Fruit fly (Drosophila melanogaster) whole organism, embryonic: Measurements from ENCODE around the gene wek.

Experiments used
- CG13424 ChIP-seq: fragments of 200-800 bp; sonication (Bioruptor generic); optimal IDR thresholded peaks from 2 replicates; lab custom pipeline; 2019; ENCODE audit warnings: missing biosample characterization, mild to moderate bottlenecking, missing genetic modification characterization, moderate library complexity
- CG2202 ChIP-seq: fragments of 200-800 bp; sonication (Bioruptor generic); optimal IDR thresholded peaks from 2 replicates; lab custom pipeline; 2018; ENCODE audit warnings: missing biosample characterization, mild to moderate bottlenecking, missing genetic modification characterization
- CG6683 ChIP-seq: fragments of 200-800 bp; sonication (Bioruptor generic); optimal IDR thresholded peaks from 2 replicates; lab custom pipeline; 2017; ENCODE audit warnings: missing biosample characterization, mild to moderate bottlenecking, missing genetic modification characterization, missing genetic modification reagents
- CG7963 ChIP-seq: fragments of 200-800 bp; sonication (Bioruptor generic); IDR thresholded peaks from 3 replicates; pipeline ENCODE4 v1.3.6; 2022; ENCODE audit warnings: missing biosample characterization, missing genetic modification characterization; ENCODE audit not compliant: partially characterized antibody
- Dad ChIP-seq: fragments of 200-800 bp; sonication (Bioruptor generic); optimal IDR thresholded peaks from 3 replicates; lab custom pipeline; 2016; ENCODE audit warnings: missing biosample characterization, missing genetic modification characterization
- E2f2 ChIP-seq: fragments of 200-800 bp; sonication (Bioruptor generic); IDR thresholded peaks from 2 replicates; pipeline ENCODE4 v1.3.6; 2022; ENCODE audit warnings: missing biosample characterization, missing genetic modification characterization
- HLHmδ ChIP-seq: fragments of 200-800 bp; sonication (Bioruptor generic); optimal IDR thresholded peaks from 2 replicates; lab custom pipeline; 2018; ENCODE audit warnings: missing biosample characterization, mild to moderate bottlenecking, missing genetic modification characterization, moderate library complexity
- Tbp ChIP-seq: fragments of >200 bp; optimal IDR thresholded peaks from 2 replicates; lab custom pipeline; 2018; ENCODE audit warnings: missing biosample characterization, missing genetic modification characterization
- eve ChIP-seq, 2 experiments: fragments of >200 bp; optimal IDR thresholded peaks; 2 replicates each; lab custom pipeline; 2017; ENCODE audit warnings: missing biosample characterization in 2 of 2, missing genetic modification characterization in 2 of 2
- hbn ChIP-seq: fragments of 200-800 bp; sonication (Bioruptor generic); IDR thresholded peaks from 2 replicates; pipeline ENCODE4 v1.3.6; 2022; ENCODE audit warnings: missing biosample characterization, missing genetic modification characterization; ENCODE audit not compliant: partially characterized antibody
- toy ChIP-seq: fragments of 200-800 bp; sonication (Bioruptor generic); IDR thresholded peaks from 2 replicates; pipeline ENCODE4 v1.3.6; 2022; ENCODE audit warnings: missing biosample characterization, missing genetic modification characterization

DNA sequence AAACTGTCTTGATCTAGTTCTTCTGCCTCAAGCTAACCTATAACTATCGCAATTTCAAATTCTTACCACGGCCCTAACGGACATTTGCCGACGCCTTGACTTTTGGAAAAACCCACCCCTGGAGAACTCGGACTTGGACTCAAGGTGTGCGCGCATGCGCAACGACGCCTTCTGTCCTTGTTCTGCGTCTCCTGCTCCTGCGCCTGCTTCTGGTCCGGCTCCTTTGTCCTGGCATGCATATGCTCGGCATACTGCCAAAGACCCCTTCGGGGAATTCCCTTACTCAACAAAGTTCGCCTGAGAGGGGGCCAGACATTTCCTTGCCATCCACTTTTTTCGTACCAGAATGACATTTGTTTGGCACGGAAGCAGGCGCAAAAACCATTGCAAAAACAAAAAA is 32.2 kb downstream of the wek start:
- TF ChIP-seq CG7963 (GFP tag; lab: Robert Waterston, UW), result no peak
- TF ChIP-seq eve (GFP tag; optimal IDR thresholded peaks at IDR 0.05; lab: Kevin White, UChicago), result no peak
- TF ChIP-seq E2f2 (GFP tag; lab: Robert Waterston, UW), result no peak
- TF ChIP-seq Tbp, result no peak
- no peak for TF ChIP-seq CG2202 (tag; lab: Kevin White, UChicago)
- TF ChIP-seq Dad, result no peak
- TF ChIP-seq toy (GFP tag; lab: Robert Waterston, UW), result no peak
- TF ChIP-seq CG13424 (tag; lab: Kevin White, UChicago), result no peak
- TF ChIP-seq HLHmδ (GFP tag; lab: Kevin White, UChicago), result no peak
- TF ChIP-seq hbn (GFP tag; lab: Robert Waterston, UW), result no peak
- no peak for TF ChIP-seq CG6683 (GFP tag; lab: Kevin White, UChicago)
